Worm (Caenorhabditis elegans): ENCODE measurements around the gene lec-10.

The lec-10 gene

DNA sequence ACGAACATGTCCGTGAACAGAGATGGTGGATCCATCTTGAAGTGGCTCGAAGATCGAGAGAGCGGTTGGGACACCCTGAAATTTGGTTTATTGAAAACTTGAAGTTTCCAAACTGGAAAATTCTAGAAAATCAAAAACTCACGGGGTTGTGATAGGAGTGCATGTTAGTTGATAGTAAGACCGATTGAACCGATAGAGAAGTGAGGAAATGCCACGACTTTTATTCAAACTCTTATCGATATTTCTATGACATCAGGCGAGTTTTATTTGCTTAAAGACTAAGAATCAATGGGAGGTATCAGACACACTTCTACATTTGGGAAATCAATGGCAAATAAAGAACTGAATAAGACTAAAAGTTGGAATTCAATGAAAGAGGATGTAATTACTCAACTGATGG, at the start of gene lec-10 (continued):
- TF ChIP-seq madf-5 (GFP tag; IDR thresholded peaks at IDR 0.05) (no peak), zfp-3 (GFP tag; conservative IDR thresholded peaks at IDR 0.05) (no peak), ctbp-1 (GFP tag; IDR thresholded peaks at IDR 0.05) (no peak), hif-1 (tag; optimal IDR thresholded peaks at IDR 0.05) (no peak), mdt-29 (GFP tag; IDR thresholded peaks at IDR 0.05) (peak; percentile 57; the same call in 1 of the 2 replicates), ztf-11 (tag; optimal IDR thresholded peaks at IDR 0.05) (no peak), nhr-76 (tag; optimal IDR thresholded peaks at IDR 0.05) (no peak), F49E8.2 (tag; optimal IDR thresholded peaks at IDR 0.05; ENCODE audit: borderline replicate concordance) (no peak), saeg-2 (GFP tag; IDR thresholded peaks at IDR 0.05) (no peak), nhr-77 (tag; optimal IDR thresholded peaks at IDR 0.05) (peak; percentile 70), ceh-32 (tag; optimal IDR thresholded peaks at IDR 0.05; ENCODE audit: poor library complexity) (no peak), F26F4.8 (GFP tag; conservative IDR thresholded peaks at IDR 0.05) (no peak), dve-1 (tag; optimal IDR thresholded peaks at IDR 0.05; ENCODE audit: insufficient read depth) (peak; percentile 89), hlh-30 (tag; optimal IDR thresholded peaks at IDR 0.05; ENCODE audit: insufficient read depth) (peak; percentile 35), mep-1 (tag; optimal IDR thresholded peaks at IDR 0.05) (peak; percentile 55), daf-12 (tag; optimal IDR thresholded peaks at IDR 0.05) (no peak), snpc-4 (tag; optimal IDR thresholded peaks at IDR 0.05) (no peak), fos-1 (tag; optimal IDR thresholded peaks at IDR 0.05) (no peak), Y48G9A.11 (GFP tag; IDR thresholded peaks at IDR 0.05) (no peak), daf-8 (GFP tag; IDR thresholded peaks at IDR 0.05) (no peak), vab-7 (GFP tag; IDR thresholded peaks at IDR 0.05) (no peak), F37D6.2 (tag; optimal IDR thresholded peaks at IDR 0.05) (no peak), nhr-6 (tag; optimal IDR thresholded peaks at IDR 0.05) (peak; percentile 43), ZK337.2 (GFP tag; IDR thresholded peaks at IDR 0.05) (no peak), aha-1 (tag) (peak; percentile 77), Y75B8A.6 (GFP tag; IDR thresholded peaks at IDR 0.05) (no peak), daf-16 (GFP tag; optimal IDR thresholded peaks at IDR 0.05) (no peak), daf-16 (tag; optimal IDR thresholded peaks at IDR 0.05) (peak; percentile 62), nhr-42 (GFP tag; IDR thresholded peaks at IDR 0.05) (no peak), nhr-10 (tag; optimal IDR thresholded peaks at IDR 0.05) (no peak)

DNA sequence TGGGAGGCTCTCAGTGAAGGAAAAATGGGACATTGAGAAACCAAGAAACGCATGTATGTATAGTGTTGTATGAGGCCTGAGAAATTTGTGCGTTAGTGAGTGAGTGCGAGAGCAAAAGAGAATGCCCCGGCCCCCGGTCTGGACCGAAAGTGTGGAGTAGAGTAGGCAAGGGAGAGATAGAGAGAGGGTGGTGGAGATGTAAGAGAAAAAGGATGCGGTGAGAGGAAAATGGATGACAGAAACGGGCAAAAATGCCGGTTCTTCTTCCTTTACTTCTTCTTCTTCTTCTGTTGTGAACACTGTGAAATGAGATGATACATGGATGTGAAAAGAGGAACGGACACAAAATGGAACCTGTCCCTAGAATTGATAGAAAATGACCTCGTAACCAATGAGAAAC, 49.4 kb upstream of the lec-10 start:
- no peak for TF ChIP-seq nhr-77 (tag; optimal IDR thresholded peaks at IDR 0.05)
- no peak for TF ChIP-seq ctbp-1 (GFP tag; IDR thresholded peaks at IDR 0.05)
- no peak for TF ChIP-seq mes-2 (tag; optimal IDR thresholded peaks at IDR 0.05; ENCODE audit: poor library complexity, severe bottlenecking)
- no peak for TF ChIP-seq daf-8 (GFP tag; IDR thresholded peaks at IDR 0.05)
- TF ChIP-seq ZK546.5 (tag; optimal IDR thresholded peaks at IDR 0.05) = no peak
- peak; percentile 44; the same call in 1 of the 2 replicates for TF ChIP-seq hmg-1.1 (GFP tag; IDR thresholded peaks at IDR 0.05)
- no peak for TF ChIP-seq lin-38 (GFP tag; IDR thresholded peaks at IDR 0.05)
- peak; percentile 6 for TF ChIP-seq mep-1 (tag; optimal IDR thresholded peaks at IDR 0.05)
- no peak for TF ChIP-seq ceh-82 (tag; optimal IDR thresholded peaks at IDR 0.05)
- no peak for TF ChIP-seq madf-5 (GFP tag; IDR thresholded peaks at IDR 0.05)
- peak; percentile 51 for TF ChIP-seq rbr-2 (tag; optimal IDR thresholded peaks at IDR 0.05)
- TF ChIP-seq aly-2 (tag; optimal IDR thresholded peaks at IDR 0.05) = no peak
- no peak for TF ChIP-seq F26F4.8 (GFP tag; conservative IDR thresholded peaks at IDR 0.05)
- no peak for TF ChIP-seq Y105C5A.15 (GFP tag; IDR thresholded peaks at IDR 0.05)
- TF ChIP-seq F49E8.2 (tag; optimal IDR thresholded peaks at IDR 0.05; ENCODE audit: borderline replicate concordance) = no peak
- no peak for TF ChIP-seq lin-15B (tag; optimal IDR thresholded peaks at IDR 0.05)
- peak; percentile 10 for TF ChIP-seq F37D6.2 (tag; optimal IDR thresholded peaks at IDR 0.05)
- no peak for TF ChIP-seq cey-2 (tag; optimal IDR thresholded peaks at IDR 0.05; ENCODE audit: borderline replicate concordance, insufficient read depth)
- TF ChIP-seq hlh-11 (tag; optimal IDR thresholded peaks at IDR 0.05) = peak; percentile 3
- TF ChIP-seq nhr-25 (tag; optimal IDR thresholded peaks at IDR 0.05; ENCODE audit: borderline replicate concordance, insufficient read depth) = no peak
- TF ChIP-seq sdz-12 (GFP tag; optimal IDR thresholded peaks at IDR 0.05) = no peak
- TF ChIP-seq mdl-1 (tag; optimal IDR thresholded peaks at IDR 0.05) = no peak
- no peak for TF ChIP-seq snpc-4 (tag; optimal IDR thresholded peaks at IDR 0.05)
- TF ChIP-seq vab-7 (GFP tag; IDR thresholded peaks at IDR 0.05) = no peak
- TF ChIP-seq dve-1 (tag; optimal IDR thresholded peaks at IDR 0.05; ENCODE audit: insufficient read depth) = no peak
- TF ChIP-seq F44E2.7 (GFP tag; IDR thresholded peaks at IDR 0.05) = no peak
- TF ChIP-seq egl-43 (GFP tag; IDR thresholded peaks at IDR 0.05) = 0 out of 2 replicates have a peak, but pooled peaks have one; percentile 58
- TF ChIP-seq skn-1 (tag; optimal IDR thresholded peaks at IDR 0.05) = no peak
- TF ChIP-seq nhr-11 (tag; optimal IDR thresholded peaks at IDR 0.05) = peak; percentile 21
- no peak for TF ChIP-seq fkh-10 (GFP tag; optimal IDR thresholded peaks at IDR 0.05)

Measured in whole organism, L4 larva.